Worm (Caenorhabditis elegans): ENCODE measurements around the gene srb-18.

The srb-18 gene

ce11 chrV:7527153-7527552, 12.1 kb downstream of the srb-18 start, which contains the start of gene C54F6.17:
Gene C54F6.17, plus strand, starts transcription at chrV:7527453.
- TF ChIP-seq peb-1 (tag; optimal IDR thresholded peaks at IDR 0.05) (no peak), lin-39 (tag; optimal IDR thresholded peaks at IDR 0.05) (no peak), lin-13 (GFP tag; optimal IDR thresholded peaks at IDR 0.05) (no peak), crh-2 (tag; optimal IDR thresholded peaks at IDR 0.05) (no peak), egl-27 (tag; optimal IDR thresholded peaks at IDR 0.05) (no peak)

- no peak for TF ChIP-seq nhr-21 (tag; optimal IDR thresholded peaks at IDR 0.05)
- no peak for TF ChIP-seq nhr-12 (tag; optimal IDR thresholded peaks at IDR 0.05)
- TF ChIP-seq ceh-16 (tag; optimal IDR thresholded peaks at IDR 0.05): no peak
- TF ChIP-seq fos-1 (tag; optimal IDR thresholded peaks at IDR 0.05): no peak
- TF ChIP-seq nhr-6 (tag; optimal IDR thresholded peaks at IDR 0.05): no peak
- no peak for TF ChIP-seq ztf-1 (GFP tag; conservative IDR thresholded peaks at IDR 0.05)
These were observed 13.8 kb downstream of the srb-18 start, which contains the start of gene C54F6.5 for ce11 chrV:7528816-7529215. Gene C54F6.5, plus strand, starts transcription at chrV:7529116.

ce11 chrV:7529840-7530239, 14.8 kb downstream of the srb-18 start, which contains the start of gene swt-2:
Gene swt-2, plus strand, starts transcription at chrV:7530140.
- TF ChIP-seq egl-27 (tag; optimal IDR thresholded peaks at IDR 0.05): no peak
- TF ChIP-seq lin-11 (tag; optimal IDR thresholded peaks at IDR 0.05): no peak
- no peak for TF ChIP-seq aly-2 (tag; optimal IDR thresholded peaks at IDR 0.05)
- no peak for TF ChIP-seq sem-4 (tag; optimal IDR thresholded peaks at IDR 0.05)
- no peak for TF ChIP-seq lsy-2 (tag; optimal IDR thresholded peaks at IDR 0.05)
- no peak for TF ChIP-seq unc-62 (GFP tag; optimal IDR thresholded peaks at IDR 0.05)
- TF ChIP-seq unc-55 (GFP tag; optimal IDR thresholded peaks at IDR 0.05): no peak
- no peak for TF ChIP-seq nhr-6 (tag; optimal IDR thresholded peaks at IDR 0.05)
- TF ChIP-seq ztf-11 (tag; optimal IDR thresholded peaks at IDR 0.05): no peak
- TF ChIP-seq nhr-11 (tag; optimal IDR thresholded peaks at IDR 0.05): no peak
- no peak for TF ChIP-seq lin-39 (tag; optimal IDR thresholded peaks at IDR 0.05)
- no peak for TF ChIP-seq lin-13 (GFP tag; optimal IDR thresholded peaks at IDR 0.05)
- TF ChIP-seq peb-1 (tag; optimal IDR thresholded peaks at IDR 0.05): no peak
- no peak for TF ChIP-seq ztf-4 (tag; optimal IDR thresholded peaks at IDR 0.05)
- TF ChIP-seq blmp-1 (tag; optimal IDR thresholded peaks at IDR 0.05; ENCODE audit: insufficient read depth): no peak
- TF ChIP-seq ZK546.5 (tag; optimal IDR thresholded peaks at IDR 0.05): no peak
- TF ChIP-seq nhr-237 (tag; optimal IDR thresholded peaks at IDR 0.05): no peak
- TF ChIP-seq Y55F3AM.14 (GFP tag; optimal IDR thresholded peaks at IDR 0.05): no peak
- no peak for TF ChIP-seq dmd-4 (tag; optimal IDR thresholded peaks at IDR 0.05)

ce11 chrV:7532947-7533346, 17.9 kb downstream of the srb-18 start, which contains the start of gene C54F6.3:
Gene C54F6.3, plus strand, starts transcription at chrV:7533247.
- TF ChIP-seq nhr-129 (tag; optimal IDR thresholded peaks at IDR 0.05): no peak

ce11 chrV:7538018-7538417, 23.0 kb downstream of the srb-18 start, which contains the start of gene C54F6.12:
Gene C54F6.12, minus strand, starts transcription at chrV:7538118.
- no peak for TF ChIP-seq unc-62 (GFP tag; optimal IDR thresholded peaks at IDR 0.05)
- no peak for TF ChIP-seq skn-1 (tag; optimal IDR thresholded peaks at IDR 0.05)
- no peak for TF ChIP-seq ZK546.5 (tag; optimal IDR thresholded peaks at IDR 0.05)
- TF ChIP-seq lsy-2 (tag; optimal IDR thresholded peaks at IDR 0.05): no peak
- no peak for TF ChIP-seq peb-1 (tag; optimal IDR thresholded peaks at IDR 0.05)
- no peak for TF ChIP-seq C34F6.9 (tag; optimal IDR thresholded peaks at IDR 0.05)
- no peak for TF ChIP-seq nhr-12 (tag; optimal IDR thresholded peaks at IDR 0.05)
- no peak for TF ChIP-seq R02D3.7 (tag; optimal IDR thresholded peaks at IDR 0.05)

- TF ChIP-seq blmp-1 (tag; optimal IDR thresholded peaks at IDR 0.05; ENCODE audit: insufficient read depth) (no peak), C34F6.9 (tag; optimal IDR thresholded peaks at IDR 0.05) (no peak), nhr-25 (tag; optimal IDR thresholded peaks at IDR 0.05) (no peak), alr-1 (tag; optimal IDR thresholded peaks at IDR 0.05) (no peak), nhr-237 (tag; optimal IDR thresholded peaks at IDR 0.05) (no peak), peb-1 (tag; optimal IDR thresholded peaks at IDR 0.05) (no peak), unc-55 (GFP tag; optimal IDR thresholded peaks at IDR 0.05) (no peak), unc-62 (GFP tag; optimal IDR thresholded peaks at IDR 0.05) (no peak), ceh-16 (tag; optimal IDR thresholded peaks at IDR 0.05) (no peak), dmd-4 (tag; optimal IDR thresholded peaks at IDR 0.05) (no peak), Y55F3AM.14 (GFP tag; optimal IDR thresholded peaks at IDR 0.05) (no peak), nhr-129 (tag; optimal IDR thresholded peaks at IDR 0.05) (no peak), sma-9 (GFP tag; optimal IDR thresholded peaks at IDR 0.05) (no peak), sma-9 (tag; optimal IDR thresholded peaks at IDR 0.05) (no peak), ztf-4 (tag; optimal IDR thresholded peaks at IDR 0.05) (no peak), skn-1 (tag; optimal IDR thresholded peaks at IDR 0.05) (no peak), nhr-11 (tag; optimal IDR thresholded peaks at IDR 0.05) (no peak)
These were observed 24.0 kb downstream of the srb-18 start, which contains the start of gene srh-268 for ce11 chrV:7539015-7539414. Gene srh-268, plus strand, starts transcription at chrV:7539315.

Data from whole organism, L2 larva.